Fruit fly (Drosophila melanogaster): ENCODE results near the gene CG17734.

dm6 chr3R:11209801-11210402, 33.9 kb downstream of the CG17734 start, which contains the start of the genes SdhC and Tctp:
- TF ChIP-seq EcR (GFP tag; optimal IDR thresholded peaks at IDR 0.05): no peak
- no peak for TF ChIP-seq CG4496 (GFP tag; IDR thresholded peaks at IDR 0.05)
- TF ChIP-seq CG10348 (GFP tag; IDR thresholded peaks at IDR 0.05): no peak
- peak; percentile 4 for TF ChIP-seq CG34367 (tag; optimal IDR thresholded peaks at IDR 0.05)
- TF ChIP-seq CG32121 (GFP tag; IDR thresholded peaks at IDR 0.05): no peak
- no peak for TF ChIP-seq rn (GFP tag; IDR thresholded peaks at IDR 0.05)
- no peak for TF ChIP-seq gl (tag; optimal IDR thresholded peaks at IDR 0.05)
- no peak for TF ChIP-seq CG13204 (GFP tag; optimal IDR thresholded peaks at IDR 0.05)
- TF ChIP-seq CG12605 (GFP tag; IDR thresholded peaks at IDR 0.05): no peak
